Worm (Caenorhabditis elegans): ENCODE results near the gene tufm-1.

The tufm-1 gene

ce11 chrIII:2836742-2837416 lies 22.1 kb upstream of the tufm-1 start:
- 0 out of 2 replicates have a peak, but pooled peaks have one; percentile 14 for TF ChIP-seq grh-1 (GFP tag; IDR thresholded peaks at IDR 0.05)

DNA sequence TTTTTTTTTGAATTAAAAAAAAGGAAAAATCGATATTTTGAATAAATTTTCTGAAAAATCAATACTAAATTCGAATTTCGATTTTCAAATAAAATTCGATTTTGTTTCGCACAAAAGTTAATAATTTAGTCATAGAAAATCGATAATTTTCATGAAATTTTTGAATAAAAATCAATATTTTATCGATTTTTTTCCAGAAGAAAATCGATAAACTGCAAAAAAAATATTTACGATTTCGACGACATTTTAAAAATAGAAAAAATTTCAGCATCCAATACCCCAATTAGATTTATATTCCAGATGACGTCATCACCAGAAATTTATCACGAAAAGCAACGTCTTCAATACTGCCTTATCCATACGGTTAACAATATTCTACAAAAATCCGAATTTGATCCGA lies 21.6 kb upstream of the tufm-1 start, which contains the start of gene josd-1:
Gene josd-1 (plus strand): TSS at position 301 of the 400 bp plus-strand sequence.
- no peak for TF ChIP-seq pag-3 (tag; optimal IDR thresholded peaks at IDR 0.05; ENCODE audit: borderline replicate concordance, insufficient read depth)
- no peak for TF ChIP-seq nhr-47 (tag; optimal IDR thresholded peaks at IDR 0.05)

- TF ChIP-seq unc-130 (tag; optimal IDR thresholded peaks at IDR 0.05) = no peak
- TF ChIP-seq mep-1 (tag; optimal IDR thresholded peaks at IDR 0.05) = no peak
- TF ChIP-seq ztf-11 (tag; optimal IDR thresholded peaks at IDR 0.05) = no peak
- TF ChIP-seq blmp-1 (tag; optimal IDR thresholded peaks at IDR 0.05) = no peak
- TF ChIP-seq rnt-1 (tag; optimal IDR thresholded peaks at IDR 0.05) = no peak
- no peak for TF ChIP-seq zag-1 (tag; optimal IDR thresholded peaks at IDR 0.05)
- no peak for TF ChIP-seq lsy-2 (tag; optimal IDR thresholded peaks at IDR 0.05)
- no peak for TF ChIP-seq nhr-90 (tag; optimal IDR thresholded peaks at IDR 0.05; ENCODE audit: poor library complexity)
- no peak for TF ChIP-seq mef-2 (tag; optimal IDR thresholded peaks at IDR 0.05)
- no peak for TF ChIP-seq lir-3 (tag; optimal IDR thresholded peaks at IDR 0.05; ENCODE audit: poor library complexity)
- TF ChIP-seq ztf-4 (tag; optimal IDR thresholded peaks at IDR 0.05) = no peak
- no peak for TF ChIP-seq sup-37 (GFP tag; optimal IDR thresholded peaks at IDR 0.05)
- TF ChIP-seq nhr-85 (tag) = no peak
- TF ChIP-seq isw-1 (GFP tag; IDR thresholded peaks at IDR 0.05) = no peak
- no peak for TF ChIP-seq nhr-76 (tag; optimal IDR thresholded peaks at IDR 0.05)
- no peak for TF ChIP-seq aly-2 (tag; optimal IDR thresholded peaks at IDR 0.05)
- no peak for TF ChIP-seq unc-30 (tag; optimal IDR thresholded peaks at IDR 0.05)
Observed at ce11 chrIII:2834998-2835397, 20.2 kb upstream of the tufm-1 start.

DNA sequence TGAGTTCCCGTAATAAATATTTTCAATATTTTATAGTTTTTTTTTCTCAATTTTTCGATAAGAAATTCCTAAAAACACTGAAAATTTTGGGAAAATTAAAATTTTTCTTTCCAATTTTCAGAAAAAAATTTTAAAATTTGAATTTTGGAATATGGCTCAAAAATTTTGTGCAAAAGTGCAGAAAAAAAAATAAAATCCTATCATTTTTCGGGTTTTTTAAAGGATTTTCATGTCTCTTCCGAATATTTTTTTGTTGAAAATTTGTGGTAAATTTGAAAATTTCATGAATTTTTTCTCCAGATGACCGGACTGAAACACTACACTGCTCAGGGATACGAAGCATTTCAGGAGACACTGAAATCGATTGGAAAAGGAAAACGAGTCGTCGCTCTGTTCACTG lies 19.6 kb upstream of the tufm-1 start, which contains the start of gene txdc-17:
Gene txdc-17 (plus strand): TSS at position 301 of the 400 bp plus-strand sequence.
- no peak for TF ChIP-seq unc-130 (tag; optimal IDR thresholded peaks at IDR 0.05)
- TF ChIP-seq jun-1 (tag; optimal IDR thresholded peaks at IDR 0.05) = no peak
- no peak for TF ChIP-seq ceh-88 (GFP tag; IDR thresholded peaks at IDR 0.05)
- no peak for TF ChIP-seq C04F5.9 (tag; optimal IDR thresholded peaks at IDR 0.05)
- TF ChIP-seq aha-1 (tag; optimal IDR thresholded peaks at IDR 0.05) = no peak
- TF ChIP-seq snpc-4 (tag; optimal IDR thresholded peaks at IDR 0.05) = no peak
- TF ChIP-seq snu-23 (GFP tag; optimal IDR thresholded peaks at IDR 0.05) = no peak
- TF ChIP-seq nhr-85 (tag) = no peak
- no peak for TF ChIP-seq efl-1 (optimal IDR thresholded peaks at IDR 0.05)
- no peak for TF ChIP-seq efl-1 (GFP tag; optimal IDR thresholded peaks at IDR 0.05 in 1 of 2)
- no peak for TF ChIP-seq unc-86 (tag; optimal IDR thresholded peaks at IDR 0.05)
- TF ChIP-seq tlp-1 (tag; optimal IDR thresholded peaks at IDR 0.05) = no peak
- TF ChIP-seq sup-37 (GFP tag; optimal IDR thresholded peaks at IDR 0.05) = no peak
- no peak for TF ChIP-seq nhr-90 (tag; optimal IDR thresholded peaks at IDR 0.05; ENCODE audit: poor library complexity)

- TF ChIP-seq hlh-4 (tag; optimal IDR thresholded peaks at IDR 0.05) = no peak
- no peak for TF ChIP-seq egl-13 (tag; optimal IDR thresholded peaks at IDR 0.05)
- TF ChIP-seq pqm-1 (tag; optimal IDR thresholded peaks at IDR 0.05) = no peak
- TF ChIP-seq nhr-12 (tag; optimal IDR thresholded peaks at IDR 0.05) = no peak
- TF ChIP-seq egl-27 (tag; optimal IDR thresholded peaks at IDR 0.05) = no peak
- TF ChIP-seq fkh-4 (tag; optimal IDR thresholded peaks at IDR 0.05; ENCODE audit: borderline replicate concordance) = no peak
- no peak for TF ChIP-seq ceh-8 (GFP tag; optimal IDR thresholded peaks at IDR 0.05)
- TF ChIP-seq nhr-85 (tag) = no peak
- no peak for TF ChIP-seq fkh-8 (tag; optimal IDR thresholded peaks at IDR 0.05)
- no peak for TF ChIP-seq nhr-11 (tag; optimal IDR thresholded peaks at IDR 0.05)
- TF ChIP-seq ets-5 (GFP tag; IDR thresholded peaks at IDR 0.05) = no peak
- no peak for TF ChIP-seq swsn-7 (tag; optimal IDR thresholded peaks at IDR 0.05)
- no peak for TF ChIP-seq lir-3 (tag; optimal IDR thresholded peaks at IDR 0.05; ENCODE audit: poor library complexity)
- no peak for TF ChIP-seq snpc-4 (tag; optimal IDR thresholded peaks at IDR 0.05)
- TF ChIP-seq skn-1 (tag; optimal IDR thresholded peaks at IDR 0.05) = no peak
- TF ChIP-seq nhr-19 (GFP tag; conservative IDR thresholded peaks at IDR 0.05) = no peak
- TF ChIP-seq lin-13 (GFP tag; optimal IDR thresholded peaks at IDR 0.05) = no peak
- no peak for TF ChIP-seq efl-3 (GFP tag; optimal IDR thresholded peaks at IDR 0.05)
Observed at ce11 chrIII:2832483-2832882, 17.7 kb upstream of the tufm-1 start, which contains the start of gene Y71H2AM.29. Gene Y71H2AM.29, plus strand, starts transcription at chrIII:2832783.

Measured in whole organism, L1 larva.